Fruit fly (Drosophila melanogaster): ENCODE results near the gene Elp4.
A peak's percentile ranks its signal among the peaks of the same experiment; 100 is the strongest.

Gene Elp4

dm6 chr2L:5523848-5524473, at the start of gene Elp4, which contains the start of gene Vps52:
Gene Elp4, plus strand, starts transcription at chr2L:5524139.
Gene Vps52, minus strand, starts transcription at chr2L:5523898.
- TF ChIP-seq rn (GFP tag; IDR thresholded peaks at IDR 0.05) (no peak), CG15710 (tag; optimal IDR thresholded peaks at IDR 0.05) (peak; percentile 65), CG32121 (GFP tag; IDR thresholded peaks at IDR 0.05) (peak; percentile 58; the same call in 1 of the 2 replicates), CG34367 (tag; optimal IDR thresholded peaks at IDR 0.05) (peak; percentile 64), CG13204 (GFP tag; optimal IDR thresholded peaks at IDR 0.05) (no peak), Snoo (tag; optimal IDR thresholded peaks at IDR 0.05) (peak; percentile 72), CG9948 (tag; optimal IDR thresholded peaks at IDR 0.05) (peak; percentile 72), CG17806 (tag; optimal IDR thresholded peaks at IDR 0.05) (peak; percentile 72), Ets98B (GFP tag; IDR thresholded peaks at IDR 0.05) (peak; percentile 38; the same call in 1 of the 2 replicates), CG12605 (GFP tag; IDR thresholded peaks at IDR 0.05) (0 out of 2 replicates have a peak, but pooled peaks have one; percentile 23)

- no peak for TF ChIP-seq CG13204 (GFP tag; optimal IDR thresholded peaks at IDR 0.05)
- peak; percentile 85 for TF ChIP-seq fd96Ca (GFP tag; IDR thresholded peaks at IDR 0.05)
- peak; percentile 36; the same call in 1 of the 2 replicates for TF ChIP-seq CG12605 (GFP tag; IDR thresholded peaks at IDR 0.05)
- peak; percentile 65; the same call in 1 of the 2 replicates for TF ChIP-seq rn (GFP tag; IDR thresholded peaks at IDR 0.05)
- no peak for TF ChIP-seq D1 (tag; optimal IDR thresholded peaks at IDR 0.05)
- TF ChIP-seq CG8159 (tag; optimal IDR thresholded peaks at IDR 0.05) = peak; percentile 1
- TF ChIP-seq Pif1B (GFP tag; optimal IDR thresholded peaks at IDR 0.05) = no peak
- TF ChIP-seq Ets98B (GFP tag; IDR thresholded peaks at IDR 0.05) = peak; percentile 68
- no peak for TF ChIP-seq gl (tag; optimal IDR thresholded peaks at IDR 0.05)
- no peak for TF ChIP-seq EcR (GFP tag; optimal IDR thresholded peaks at IDR 0.05)
- peak; percentile 61; the same call in 1 of the 2 replicates for TF ChIP-seq CG32121 (GFP tag; IDR thresholded peaks at IDR 0.05)
- no peak for TF ChIP-seq CG17806 (tag; optimal IDR thresholded peaks at IDR 0.05)
- TF ChIP-seq CG14655 (GFP tag; optimal IDR thresholded peaks at IDR 0.05) = peak; percentile 74
- peak; percentile 60 for TF ChIP-seq Pif1A (GFP tag; optimal IDR thresholded peaks at IDR 0.05)
- peak; percentile 53 for TF ChIP-seq CG8301 (tag; optimal IDR thresholded peaks at IDR 0.05)
- peak; percentile 25 for TF ChIP-seq CG9948 (tag; optimal IDR thresholded peaks at IDR 0.05)
- no peak for TF ChIP-seq CG15710 (tag; optimal IDR thresholded peaks at IDR 0.05)
- no peak for TF ChIP-seq CG34367 (tag; optimal IDR thresholded peaks at IDR 0.05)
- no peak for TF ChIP-seq Snoo (tag; optimal IDR thresholded peaks at IDR 0.05)
- TF ChIP-seq CG10348 (GFP tag; IDR thresholded peaks at IDR 0.05) = no peak
- TF ChIP-seq CG4496 (GFP tag; IDR thresholded peaks at IDR 0.05) = peak; percentile 85
These were observed 47.2 kb upstream of the Elp4 start for dm6 chr2L:5476699-5477098.

- TF ChIP-seq Snoo (tag; optimal IDR thresholded peaks at IDR 0.05) = no peak
- peak; percentile 24 for TF ChIP-seq CG17806 (tag; optimal IDR thresholded peaks at IDR 0.05)
- no peak for TF ChIP-seq CG4496 (GFP tag; IDR thresholded peaks at IDR 0.05)
- TF ChIP-seq rn (GFP tag; IDR thresholded peaks at IDR 0.05) = no peak
- no peak for TF ChIP-seq gl (tag; optimal IDR thresholded peaks at IDR 0.05)
- peak; percentile 45 for TF ChIP-seq CG34367 (tag; optimal IDR thresholded peaks at IDR 0.05)
- TF ChIP-seq CG10348 (GFP tag; IDR thresholded peaks at IDR 0.05) = no peak
- TF ChIP-seq CG9948 (tag; optimal IDR thresholded peaks at IDR 0.05) = peak; percentile 20
- no peak for TF ChIP-seq CG14655 (GFP tag; optimal IDR thresholded peaks at IDR 0.05)
- TF ChIP-seq CG12605 (GFP tag; IDR thresholded peaks at IDR 0.05) = no peak
- TF ChIP-seq EcR (GFP tag; optimal IDR thresholded peaks at IDR 0.05) = no peak
- TF ChIP-seq CG8159 (tag; optimal IDR thresholded peaks at IDR 0.05) = peak; percentile 79
- peak; percentile 64 for TF ChIP-seq CG15710 (tag; optimal IDR thresholded peaks at IDR 0.05)
- TF ChIP-seq D1 (tag; optimal IDR thresholded peaks at IDR 0.05) = no peak
- TF ChIP-seq Pif1A (GFP tag; optimal IDR thresholded peaks at IDR 0.05) = no peak
These were observed 45.7 kb upstream of the Elp4 start for dm6 chr2L:5478273-5478672.

dm6 chr2L:5479128-5479527, 44.8 kb upstream of the Elp4 start:
- TF ChIP-seq gl (tag; optimal IDR thresholded peaks at IDR 0.05) (no peak), CG14655 (GFP tag; optimal IDR thresholded peaks at IDR 0.05) (peak; percentile 65), CG8301 (tag; optimal IDR thresholded peaks at IDR 0.05) (peak; percentile 38), CG34367 (tag; optimal IDR thresholded peaks at IDR 0.05) (peak; percentile 59), CG8159 (tag; optimal IDR thresholded peaks at IDR 0.05) (peak; percentile 77), CG13204 (GFP tag; optimal IDR thresholded peaks at IDR 0.05) (peak; percentile 51), Pif1A (GFP tag; optimal IDR thresholded peaks at IDR 0.05) (peak; percentile 4), Snoo (tag; optimal IDR thresholded peaks at IDR 0.05) (no peak), rn (GFP tag; IDR thresholded peaks at IDR 0.05) (0 out of 2 replicates have a peak, but pooled peaks have one; percentile 5), D1 (tag; optimal IDR thresholded peaks at IDR 0.05) (no peak), CG4496 (GFP tag; IDR thresholded peaks at IDR 0.05) (no peak; the same call in 2 of the 3 replicates), fd96Ca (GFP tag; IDR thresholded peaks at IDR 0.05) (no peak), Ets98B (GFP tag; IDR thresholded peaks at IDR 0.05) (0 out of 2 replicates have a peak, but pooled peaks have one; percentile 24), CG32121 (GFP tag; IDR thresholded peaks at IDR 0.05) (peak; percentile 34; the same call in 1 of the 2 replicates), CG12605 (GFP tag; IDR thresholded peaks at IDR 0.05) (no peak), CG17806 (tag; optimal IDR thresholded peaks at IDR 0.05) (peak; percentile 77), EcR (GFP tag; optimal IDR thresholded peaks at IDR 0.05) (no peak), CG9948 (tag; optimal IDR thresholded peaks at IDR 0.05) (peak; percentile 75), Pif1B (GFP tag; optimal IDR thresholded peaks at IDR 0.05) (peak; percentile 39), CG10348 (GFP tag; IDR thresholded peaks at IDR 0.05) (no peak), CG15710 (tag; optimal IDR thresholded peaks at IDR 0.05) (peak; percentile 79)

dm6 chr2L:5479971-5480370, 44.0 kb upstream of the Elp4 start:
- TF ChIP-seq Pif1B (GFP tag; optimal IDR thresholded peaks at IDR 0.05) (peak; percentile 45), CG8159 (tag; optimal IDR thresholded peaks at IDR 0.05) (peak; percentile 89), CG10348 (GFP tag; IDR thresholded peaks at IDR 0.05) (no peak), Pif1A (GFP tag; optimal IDR thresholded peaks at IDR 0.05) (peak; percentile 73), CG4496 (GFP tag; IDR thresholded peaks at IDR 0.05) (peak; percentile 40; the same call in 1 of the 3 replicates), CG17806 (tag; optimal IDR thresholded peaks at IDR 0.05) (peak; percentile 82), CG9948 (tag; optimal IDR thresholded peaks at IDR 0.05) (peak; percentile 75), CG12605 (GFP tag; IDR thresholded peaks at IDR 0.05) (no peak), CG15710 (tag; optimal IDR thresholded peaks at IDR 0.05) (peak; percentile 88), Ets98B (GFP tag; IDR thresholded peaks at IDR 0.05) (no peak), fd96Ca (GFP tag; IDR thresholded peaks at IDR 0.05) (no peak), CG32121 (GFP tag; IDR thresholded peaks at IDR 0.05) (no peak), gl (tag; optimal IDR thresholded peaks at IDR 0.05) (peak; percentile 59), Snoo (tag; optimal IDR thresholded peaks at IDR 0.05) (peak; percentile 44), CG13204 (GFP tag; optimal IDR thresholded peaks at IDR 0.05) (peak; percentile 57), CG8301 (tag; optimal IDR thresholded peaks at IDR 0.05) (no peak), D1 (tag; optimal IDR thresholded peaks at IDR 0.05) (peak; percentile 17), CG34367 (tag; optimal IDR thresholded peaks at IDR 0.05) (peak; percentile 73), CG14655 (GFP tag; optimal IDR thresholded peaks at IDR 0.05) (peak; percentile 5), rn (GFP tag; IDR thresholded peaks at IDR 0.05) (no peak), EcR (GFP tag; optimal IDR thresholded peaks at IDR 0.05) (peak; percentile 43)

All from whole organism, pupa.